Fruit fly (Drosophila melanogaster) whole organism, prepupa: ENCODE data around the gene CG4374.

Experiments
- CG10631 ChIP-seq: fragments of 200-800 bp; sonication (Bioruptor generic); optimal IDR thresholded peaks from 2 replicates; lab custom pipeline; 2016; ENCODE audit warnings: missing biosample characterization, missing genetic modification characterization
- CG32006 ChIP-seq: fragments of 200-800 bp; sonication (Bioruptor generic); optimal IDR thresholded peaks from 3 replicates; lab custom pipeline; 2017; ENCODE audit warnings: missing biosample characterization, mild to moderate bottlenecking, missing genetic modification characterization
- CG34406 ChIP-seq: fragments of 200-800 bp; sonication (Bioruptor generic); optimal IDR thresholded peaks from 3 replicates; lab custom pipeline; 2016; ENCODE audit warnings: missing biosample characterization, missing genetic modification characterization
- CG7368 ChIP-seq: fragments of 200-800 bp; sonication (Bioruptor generic); optimal IDR thresholded peaks from 3 replicates; lab custom pipeline; 2016; ENCODE audit warnings: missing biosample characterization, missing genetic modification characterization
- CG8632 ChIP-seq: fragments of 200-800 bp; sonication (Bioruptor generic); optimal IDR thresholded peaks from 3 replicates; lab custom pipeline; 2016; ENCODE audit warnings: missing biosample characterization, missing genetic modification characterization
- Gug ChIP-seq: fragments of 200-800 bp; sonication (Bioruptor generic); IDR thresholded peaks from 2 replicates; pipeline ENCODE4 v1.3.6; 2022; ENCODE audit warnings: missing biosample characterization, missing genetic modification characterization
- achi ChIP-seq: fragments of 200-800 bp; sonication (Bioruptor generic); optimal IDR thresholded peaks from 3 replicates; lab custom pipeline; 2016; ENCODE audit warnings: missing biosample characterization, missing genetic modification characterization
- net ChIP-seq: fragments of 200-800 bp; sonication (Bioruptor generic); optimal IDR thresholded peaks from 3 replicates; lab custom pipeline; 2016; ENCODE audit warnings: missing biosample characterization, missing genetic modification characterization

DNA sequence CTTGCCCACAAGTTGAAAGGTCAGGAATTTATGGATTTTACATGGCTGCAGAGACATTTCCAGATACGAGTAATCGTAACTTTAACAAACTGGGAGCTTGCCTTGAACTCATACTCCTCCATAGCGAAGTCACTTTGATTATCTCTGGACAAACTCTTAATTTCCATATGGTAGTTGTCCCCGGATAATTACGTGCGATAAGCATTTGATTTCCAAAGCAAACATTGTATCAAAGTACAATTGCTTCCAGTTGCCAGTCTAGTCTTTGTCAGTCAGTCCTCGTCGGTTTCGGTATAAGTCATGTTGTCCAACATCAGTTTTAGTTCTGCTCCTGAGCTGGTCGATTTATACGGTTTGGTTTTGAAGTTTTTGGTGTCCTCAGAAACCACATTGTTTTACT lies 15.1 kb upstream of the CG4374 start, which contains the start of gene Ir94h:
- TF ChIP-seq CG8632 (GFP tag; lab: Kevin White, UChicago) (no peak), Gug (no peak), CG32006 (no peak), CG34406 (no peak), CG10631 (GFP tag; lab: Kevin White, UChicago) (no peak), net (GFP tag; lab: Kevin White, UChicago) (no peak), achi (GFP tag; lab: Kevin White, UChicago) (no peak), CG7368 (GFP tag; lab: Kevin White, UChicago) (no peak)
